Worm (Caenorhabditis elegans) whole organism, midembryonic: ENCODE data around the gene gst-22.

ENCODE experiments used
- T22C8.4 ChIP-seq: fragments of 200-800 bp; sonication (Bioruptor generic); IDR thresholded peaks from 2 replicates; pipeline ENCODE4 v1.3.6; 2022; ENCODE audit warnings: missing genetic modification characterization, missing compliant biosample characterization
- cog-1 ChIP-seq: sonication (generic microtip); optimal IDR thresholded peaks from 2 replicates; lab custom pipeline; 2016; ENCODE audit warnings: missing genetic modification characterization, missing compliant biosample characterization
- flt-1 ChIP-seq: fragments of 200-800 bp; sonication (Bioruptor generic); IDR thresholded peaks from 2 replicates; pipeline ENCODE4 v1.3.6; 2022; ENCODE audit warnings: missing genetic modification characterization, missing compliant biosample characterization
- klf-2 ChIP-seq: fragments of 200-800 bp; sonication (Bioruptor generic); conservative IDR thresholded peaks from 2 replicates; pipeline ENCODE4 v1.3.6; 2022; ENCODE audit warnings: missing genetic modification reagents, missing genetic modification characterization, missing compliant biosample characterization
- med-1 ChIP-seq: sonication (generic microtip); optimal IDR thresholded peaks from 2 replicates; lab custom pipeline; 2017; ENCODE audit warnings: missing genetic modification characterization, mild to moderate bottlenecking, missing compliant biosample characterization, antibody characterized with exemption, missing genetic modification reagents; ENCODE audit not compliant: insufficient read depth
- ref-1 ChIP-seq: fragments of 200-800 bp; sonication (Bioruptor generic); conservative IDR thresholded peaks from 2 replicates; pipeline ENCODE4 v1.3.6; 2022; ENCODE audit warnings: missing genetic modification reagents, missing genetic modification characterization, missing compliant biosample characterization
- tab-1 ChIP-seq: fragments of 200-800 bp; sonication (Bioruptor generic); IDR thresholded peaks from 2 replicates; pipeline ENCODE4 v1.3.6; 2022; ENCODE audit warnings: missing genetic modification characterization, missing compliant biosample characterization
- ztf-23 ChIP-seq: fragments of 200-800 bp; sonication (Bioruptor generic); IDR thresholded peaks from 2 replicates; pipeline ENCODE4 v1.3.6; 2022; ENCODE audit warnings: missing genetic modification reagents, missing genetic modification characterization, missing compliant biosample characterization
- ztf-29 ChIP-seq: fragments of 200-800 bp; sonication (Bioruptor generic); IDR thresholded peaks from 2 replicates; pipeline ENCODE4 v1.3.6; 2022; ENCODE audit warnings: missing genetic modification reagents, missing genetic modification characterization, missing compliant biosample characterization

gst-22 gene

ce11 chrV:16249105-16249504 lies 17.0 kb upstream of the gst-22 start:
- no peak for TF ChIP-seq ref-1
- no peak for TF ChIP-seq ztf-29 (GFP tag; lab: Robert Waterston, UW)
- no peak for TF ChIP-seq klf-2
- TF ChIP-seq med-1: no peak
- TF ChIP-seq T22C8.4 (GFP tag; lab: Robert Waterston, UW): no peak
- TF ChIP-seq flt-1 (GFP tag; lab: Robert Waterston, UW): no peak
- no peak for TF ChIP-seq cog-1 (tag; lab: Kevin White, UChicago)
- no peak for TF ChIP-seq ztf-23 (GFP tag; lab: Robert Waterston, UW)
- TF ChIP-seq tab-1: no peak

- no peak for TF ChIP-seq tab-1
- no peak for TF ChIP-seq ztf-29 (GFP tag; lab: Robert Waterston, UW)
- TF ChIP-seq klf-2: no peak
- no peak for TF ChIP-seq cog-1 (tag; lab: Kevin White, UChicago)
- no peak for TF ChIP-seq ref-1
- no peak for TF ChIP-seq ztf-23 (GFP tag; lab: Robert Waterston, UW)
- no peak for TF ChIP-seq T22C8.4 (GFP tag; lab: Robert Waterston, UW)
Measured at ce11 chrV:16246579-16246978, 14.5 kb upstream of the gst-22 start, which contains the start of gene srh-95. srh-95 (plus strand) TSS chrV:16246879.

ce11 chrV:16244078-16244477 lies 12.0 kb upstream of the gst-22 start, which contains the start of gene srh-104:
srh-104 (minus strand) TSS chrV:16244178.
- TF ChIP-seq cog-1 (tag; lab: Kevin White, UChicago): no peak
- TF ChIP-seq tab-1: no peak

ce11 chrV:16237223-16237622 lies 5.1 kb upstream of the gst-22 start, which contains the start of gene F21H7.5:
F21H7.5 (plus strand) TSS chrV:16237523.
- no peak for TF ChIP-seq med-1
- TF ChIP-seq T22C8.4 (GFP tag; lab: Robert Waterston, UW): no peak
- TF ChIP-seq ztf-29 (GFP tag; lab: Robert Waterston, UW): no peak
- no peak for TF ChIP-seq flt-1 (GFP tag; lab: Robert Waterston, UW)
- TF ChIP-seq cog-1 (tag; lab: Kevin White, UChicago): no peak
- TF ChIP-seq klf-2: no peak

ce11 chrV:16235647-16236046 lies 3.6 kb upstream of the gst-22 start, which contains the start of gene srh-98:
srh-98 (minus strand) TSS chrV:16235747.
- TF ChIP-seq ztf-29 (GFP tag; lab: Robert Waterston, UW): no peak
- no peak for TF ChIP-seq klf-2

- TF ChIP-seq ztf-29 (GFP tag; lab: Robert Waterston, UW): no peak
- no peak for TF ChIP-seq cog-1 (tag; lab: Kevin White, UChicago)
- no peak for TF ChIP-seq tab-1
- TF ChIP-seq T22C8.4 (GFP tag; lab: Robert Waterston, UW): no peak
- TF ChIP-seq flt-1 (GFP tag; lab: Robert Waterston, UW): no peak
- TF ChIP-seq ref-1: no peak
- no peak for TF ChIP-seq med-1
- TF ChIP-seq klf-2: no peak
- no peak for TF ChIP-seq ztf-23 (GFP tag; lab: Robert Waterston, UW)
Measured at ce11 chrV:16235135-16235534, 3.1 kb upstream of the gst-22 start, which contains the start of gene F21H7.3. F21H7.3 (minus strand) TSS chrV:16235235.

- no peak for TF ChIP-seq med-1
- TF ChIP-seq ztf-29 (GFP tag; lab: Robert Waterston, UW): no peak
- TF ChIP-seq cog-1 (tag; lab: Kevin White, UChicago): no peak
- no peak for TF ChIP-seq ztf-23 (GFP tag; lab: Robert Waterston, UW)
- no peak for TF ChIP-seq tab-1
- no peak for TF ChIP-seq ref-1
- no peak for TF ChIP-seq flt-1 (GFP tag; lab: Robert Waterston, UW)
- TF ChIP-seq T22C8.4 (GFP tag; lab: Robert Waterston, UW): no peak
- no peak for TF ChIP-seq klf-2
Measured at ce11 chrV:16233624-16234023, 1.5 kb upstream of the gst-22 start, which contains the start of gene clec-233. clec-233 (plus strand) TSS chrV:16233924.

- TF ChIP-seq T22C8.4 (GFP tag; lab: Robert Waterston, UW) (no peak), flt-1 (GFP tag; lab: Robert Waterston, UW) (no peak), ztf-23 (GFP tag; lab: Robert Waterston, UW) (no peak), ztf-29 (GFP tag; lab: Robert Waterston, UW) (no peak), ref-1 (no peak), cog-1 (tag; lab: Kevin White, UChicago) (no peak), med-1 (no peak), tab-1 (no peak), klf-2 (no peak)
Measured at ce11 chrV:16229896-16230295, 2.2 kb downstream of the gst-22 start, which contains the start of the genes F21H7.2 and F21H7.12. F21H7.2 (minus strand) TSS chrV:16229996. F21H7.12 (plus strand) TSS chrV:16230165.

- TF ChIP-seq T22C8.4 (GFP tag; lab: Robert Waterston, UW) (no peak), flt-1 (GFP tag; lab: Robert Waterston, UW) (no peak), cog-1 (tag; lab: Kevin White, UChicago) (no peak), med-1 (no peak), klf-2 (no peak), ztf-29 (GFP tag; lab: Robert Waterston, UW) (no peak), ref-1 (no peak), tab-1 (no peak), ztf-23 (GFP tag; lab: Robert Waterston, UW) (no peak)
Measured at ce11 chrV:16229439-16229838, 2.6 kb downstream of the gst-22 start.

ce11 chrV:16226581-16226980 lies 5.5 kb downstream of the gst-22 start, which contains the start of gene F11A5.13:
F11A5.13 (minus strand) TSS chrV:16226681.
- TF ChIP-seq ref-1: no peak
- TF ChIP-seq med-1: no peak

- TF ChIP-seq T22C8.4 (GFP tag; lab: Robert Waterston, UW) (no peak), ztf-29 (GFP tag; lab: Robert Waterston, UW) (no peak), cog-1 (tag; lab: Kevin White, UChicago) (no peak)
Measured at ce11 chrV:16225524-16226116, 6.5 kb downstream of the gst-22 start.
